Worm (Caenorhabditis elegans) whole organism, L1 larva: ENCODE results near the gene srt-36.

Experiments used
- hpl-2 ChIP-seq: fragments of 150-350 bp; optimal IDR thresholded peaks from 2 replicates; lab custom pipeline; 2014; ENCODE audit warnings: missing biosample characterization, missing genetic modification reagents, missing genetic modification characterization
- tbx-2 ChIP-seq: sonication (generic microtip); optimal IDR thresholded peaks from 2 replicates; lab custom pipeline; 2016; ENCODE audit warnings: missing genetic modification characterization, missing compliant biosample characterization

DNA sequence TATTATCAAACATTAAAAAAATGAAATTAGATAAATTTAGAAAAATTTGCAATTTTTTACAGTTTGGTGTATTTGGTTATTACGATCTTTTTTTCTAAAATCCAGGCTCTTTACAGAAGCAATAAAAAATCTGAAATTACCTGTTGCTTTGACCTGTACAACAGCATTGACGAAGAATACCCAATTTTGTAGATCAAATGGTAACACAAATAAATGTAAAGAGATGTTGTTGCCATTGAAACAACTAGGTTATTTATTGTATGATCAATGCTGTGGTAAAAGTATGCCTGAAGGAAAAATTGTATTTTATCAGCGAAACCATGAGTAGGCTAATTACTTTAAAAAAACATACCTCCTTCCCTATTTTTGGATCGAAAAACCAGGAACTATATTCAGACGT is 26.6 kb downstream of the srt-36 start:
- TF ChIP-seq hpl-2 (GFP tag; lab: Kevin White, UChicago) (no peak), tbx-2 (tag; lab: Kevin White, UChicago) (no peak)
